Worm (Caenorhabditis elegans): ENCODE measurements around the gene paml-1.

DNA sequence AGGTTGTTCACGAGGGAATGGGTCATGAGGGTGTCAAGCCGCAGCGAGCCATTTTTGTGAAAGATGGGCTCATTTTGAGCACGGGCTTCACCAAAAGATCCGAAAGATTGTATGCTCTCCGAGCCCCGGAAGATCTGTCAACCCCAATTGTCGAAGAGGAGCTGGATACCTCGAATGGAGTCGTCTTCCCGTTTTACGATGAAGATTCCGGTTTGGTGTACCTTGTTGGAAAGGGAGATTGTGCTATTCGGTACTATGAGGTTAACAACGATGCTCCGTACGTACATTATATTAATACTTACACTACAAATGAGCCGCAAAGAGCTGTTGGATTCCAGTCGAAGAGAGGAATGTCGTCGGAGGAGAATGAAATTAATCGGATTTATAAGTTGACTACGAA is 17.2 kb upstream of the paml-1 start:
- no peak for TF ChIP-seq nhr-25 (tag; optimal IDR thresholded peaks at IDR 0.05)
- TF ChIP-seq ztf-11 (tag; optimal IDR thresholded peaks at IDR 0.05), result no peak

Measured in whole organism, L2 larva.